Fruit fly (Drosophila melanogaster): ENCODE measurements around the gene Cp190.

Cp190 gene

DNA sequence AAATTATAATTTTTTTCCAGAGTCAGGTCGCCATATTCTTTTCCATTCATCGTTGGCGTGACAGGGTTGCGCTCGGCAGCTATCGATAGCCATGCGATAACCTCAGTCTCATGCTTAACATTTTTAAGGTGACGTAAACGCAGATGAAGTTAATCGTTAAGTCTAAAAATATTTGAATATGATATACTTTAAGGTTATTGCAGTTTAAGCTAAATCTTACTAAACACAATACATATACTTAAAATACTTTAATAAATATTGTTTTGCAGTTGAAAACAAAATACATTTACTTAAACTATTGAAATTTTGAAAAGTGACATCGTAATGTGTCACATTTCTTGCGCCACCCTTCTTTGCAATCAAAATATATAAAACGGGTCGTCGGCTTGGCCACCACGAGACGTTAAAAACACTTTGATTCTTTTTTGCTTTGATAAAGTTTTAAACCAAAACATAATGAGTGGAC, at the start of gene Cp190, which contains the start of gene CG4338:
Cp190 (minus strand) TSS at position 84 of the 466 bp plus-strand sequence.
CG4338 (plus strand) TSS at position 365 of the 466 bp plus-strand sequence.
- TF ChIP-seq CG17801 (GFP tag; optimal IDR thresholded peaks at IDR 0.05; ENCODE audit: partially characterized antibody): peak; percentile 99

DNA sequence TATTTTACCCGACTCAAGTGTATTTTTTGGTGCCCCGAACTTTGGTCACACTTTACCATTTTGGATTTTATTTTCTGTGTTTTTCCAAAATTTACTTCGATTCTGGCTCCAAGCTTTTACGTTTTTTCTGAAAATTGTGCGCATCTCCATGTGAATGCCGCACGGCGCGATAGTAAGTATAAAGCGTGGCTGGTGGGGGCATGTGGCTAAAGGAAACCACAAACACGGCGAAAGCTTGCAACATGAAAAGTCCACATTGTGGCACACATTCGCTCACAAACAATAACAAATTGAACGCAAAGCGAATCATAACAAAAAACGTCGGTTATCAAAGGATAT, 45.7 kb upstream of the Cp190 start, which contains the start of gene ear:
ear (plus strand) TSS at position 10 of the 339 bp plus-strand sequence.
- TF ChIP-seq CG17801 (GFP tag; optimal IDR thresholded peaks at IDR 0.05; ENCODE audit: partially characterized antibody): no peak

DNA sequence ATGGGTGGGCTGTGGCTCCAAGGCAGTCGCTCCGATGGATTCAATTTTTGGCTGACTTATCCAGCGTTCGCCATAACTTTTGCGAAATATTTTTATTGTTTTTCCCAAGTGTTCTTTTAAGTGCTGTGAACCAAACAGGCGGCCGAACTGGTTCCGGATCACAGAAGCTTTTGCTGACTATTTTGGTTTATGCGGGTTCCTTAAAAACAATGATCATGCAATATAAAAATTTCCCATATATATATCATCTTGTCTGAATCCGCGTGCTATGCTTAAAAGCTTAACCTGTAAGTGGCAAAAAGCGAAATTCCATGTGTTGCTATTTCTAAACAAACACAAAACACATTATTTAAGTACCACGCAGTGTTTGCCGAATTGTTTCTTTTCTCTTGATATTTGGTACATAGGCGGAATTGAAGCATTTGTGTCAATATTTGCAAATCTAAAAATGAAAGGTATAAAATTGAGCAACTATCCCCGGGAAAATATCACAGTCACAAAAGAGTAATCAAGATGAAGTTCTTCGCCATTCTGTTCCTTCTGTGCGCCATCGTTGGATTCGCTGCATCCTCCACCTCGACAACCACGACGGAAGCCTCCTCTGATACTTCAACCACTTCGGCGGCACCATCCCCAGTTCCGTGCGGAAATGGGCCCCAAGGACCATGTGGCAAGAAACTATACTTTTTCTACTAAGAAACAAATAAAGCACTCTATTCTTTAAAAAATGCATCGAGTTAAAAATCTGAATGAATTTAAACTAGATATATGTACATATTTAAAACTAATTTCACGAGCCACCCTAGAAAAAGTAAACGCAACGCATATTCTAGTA, 45.1 kb upstream of the Cp190 start, which contains the start of the genes CG6276 and CG44040:
CG6276 (minus strand) TSS at position 158 of the 835 bp plus-strand sequence.
CG44040 (plus strand) TSS at position 467 of the 835 bp plus-strand sequence.
- TF ChIP-seq CG17801 (GFP tag; optimal IDR thresholded peaks at IDR 0.05; ENCODE audit: partially characterized antibody): peak; percentile 4

DNA sequence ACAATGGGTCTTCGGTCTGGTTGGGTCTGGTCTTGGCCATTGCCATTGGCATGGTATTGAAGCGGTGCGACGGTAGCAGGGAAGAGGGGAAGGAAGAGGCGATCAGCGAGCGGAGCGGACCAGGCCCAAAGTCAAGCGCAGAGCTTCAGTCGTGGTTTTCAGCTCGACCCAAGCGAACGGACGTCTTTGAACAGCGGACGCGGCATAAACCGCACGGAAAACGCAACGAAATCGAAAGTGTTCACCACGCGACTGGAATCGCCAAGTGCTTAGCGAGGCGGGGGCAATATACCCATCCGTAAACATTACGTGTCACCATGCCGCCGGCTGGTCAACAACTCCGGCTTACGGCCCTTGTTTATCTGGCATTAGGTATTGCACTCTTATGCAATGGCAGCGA, 41.3 kb upstream of the Cp190 start, which contains the start of gene CG14866:
CG14866 (plus strand) TSS at position 146 of the 400 bp plus-strand sequence.
- no peak for TF ChIP-seq CG17801 (GFP tag; optimal IDR thresholded peaks at IDR 0.05; ENCODE audit: partially characterized antibody)

- TF ChIP-seq CG17801 (GFP tag; optimal IDR thresholded peaks at IDR 0.05; ENCODE audit: partially characterized antibody): no peak
Measured at dm6 chr3R:15313836-15314235, 38.8 kb upstream of the Cp190 start.

DNA sequence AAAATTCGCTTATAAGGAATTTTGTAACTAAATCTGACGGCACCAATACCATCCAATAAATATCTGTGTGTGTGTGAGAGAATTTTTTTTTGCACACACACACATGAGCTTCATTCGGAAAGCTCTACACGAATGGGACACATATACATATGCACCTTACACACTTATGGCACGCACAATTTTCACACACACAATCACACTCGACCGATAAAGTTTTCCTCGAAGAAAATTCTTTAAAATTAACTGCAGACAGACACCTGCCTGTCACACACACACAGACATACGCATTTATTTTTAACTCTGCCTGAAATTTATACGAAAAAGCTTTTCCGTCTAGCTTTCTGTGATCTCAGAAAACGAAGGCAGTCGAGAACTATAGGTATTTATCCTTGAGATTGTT, 35.7 kb upstream of the Cp190 start:
- no peak for TF ChIP-seq CG17801 (GFP tag; optimal IDR thresholded peaks at IDR 0.05; ENCODE audit: partially characterized antibody)

DNA sequence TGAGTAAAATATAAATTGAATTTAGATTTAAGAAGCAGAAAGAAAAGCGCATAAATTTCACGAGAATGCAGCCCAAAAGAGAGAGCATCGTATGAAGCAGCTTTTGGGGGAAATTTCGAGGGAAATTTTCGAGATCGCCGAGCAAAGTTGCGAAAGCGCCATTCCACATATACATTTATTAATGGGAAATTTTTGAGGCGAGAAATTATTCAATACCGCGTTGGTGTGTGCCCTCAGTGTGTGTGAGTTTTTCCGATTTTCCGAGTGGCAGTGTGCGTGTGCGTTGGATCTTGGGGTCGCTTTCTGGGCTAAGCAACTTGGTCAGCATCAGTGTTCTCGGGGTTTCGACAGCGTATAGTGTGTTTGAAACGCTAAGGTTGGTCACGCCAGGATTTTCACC, 34.9 kb upstream of the Cp190 start, which contains the start of gene Tm2:
Tm2 (plus strand) TSS at position 270 of the 400 bp plus-strand sequence.
- TF ChIP-seq CG17801 (GFP tag; optimal IDR thresholded peaks at IDR 0.05; ENCODE audit: partially characterized antibody): no peak

- TF ChIP-seq CG17801 (GFP tag; optimal IDR thresholded peaks at IDR 0.05; ENCODE audit: partially characterized antibody): no peak
Measured at dm6 chr3R:15305246-15305645, 30.2 kb upstream of the Cp190 start.

DNA sequence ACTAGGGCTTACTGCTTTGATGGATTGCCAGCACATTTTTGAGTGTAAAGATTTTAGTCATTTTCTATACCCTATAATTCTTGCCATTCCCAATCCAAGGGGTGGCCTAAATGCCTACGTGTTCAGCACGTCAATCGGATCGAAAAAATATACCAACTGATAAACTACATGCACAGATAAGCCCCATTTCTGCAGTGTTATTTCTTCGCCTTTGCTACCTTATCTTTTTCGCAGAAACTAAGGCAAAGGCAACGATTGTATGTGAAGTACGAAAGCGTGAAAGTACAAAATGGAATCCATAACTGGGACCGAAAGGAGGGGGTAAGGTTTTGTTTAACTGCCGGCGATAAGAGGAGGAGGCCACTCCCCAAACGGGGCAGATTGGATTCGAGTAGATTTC, 22.9 kb upstream of the Cp190 start:
- no peak for TF ChIP-seq CG17801 (GFP tag; optimal IDR thresholded peaks at IDR 0.05; ENCODE audit: partially characterized antibody)

DNA sequence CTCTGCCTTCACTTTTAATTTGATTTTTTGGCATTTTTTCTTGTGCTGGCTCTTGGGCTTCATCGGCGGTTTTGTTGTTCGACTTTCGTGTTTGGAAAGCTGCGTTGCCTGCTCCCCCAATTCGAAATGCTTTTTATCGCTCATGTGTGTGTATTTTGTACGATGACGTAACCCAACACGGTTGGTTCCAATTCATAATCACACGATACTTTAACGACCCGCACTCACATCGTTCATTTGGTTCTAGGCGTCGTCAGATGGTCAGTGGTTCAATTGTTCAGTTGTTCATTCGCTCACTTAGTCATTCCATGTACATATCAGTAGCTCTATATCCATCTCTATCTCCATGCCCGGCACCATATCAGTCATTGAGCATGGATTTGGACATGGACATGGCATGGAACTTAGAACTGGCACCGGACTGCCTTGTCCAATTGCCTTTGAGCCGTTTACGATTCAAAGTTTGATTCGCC, 18.9 kb upstream of the Cp190 start:
- no peak for TF ChIP-seq CG17801 (GFP tag; optimal IDR thresholded peaks at IDR 0.05; ENCODE audit: partially characterized antibody)

DNA sequence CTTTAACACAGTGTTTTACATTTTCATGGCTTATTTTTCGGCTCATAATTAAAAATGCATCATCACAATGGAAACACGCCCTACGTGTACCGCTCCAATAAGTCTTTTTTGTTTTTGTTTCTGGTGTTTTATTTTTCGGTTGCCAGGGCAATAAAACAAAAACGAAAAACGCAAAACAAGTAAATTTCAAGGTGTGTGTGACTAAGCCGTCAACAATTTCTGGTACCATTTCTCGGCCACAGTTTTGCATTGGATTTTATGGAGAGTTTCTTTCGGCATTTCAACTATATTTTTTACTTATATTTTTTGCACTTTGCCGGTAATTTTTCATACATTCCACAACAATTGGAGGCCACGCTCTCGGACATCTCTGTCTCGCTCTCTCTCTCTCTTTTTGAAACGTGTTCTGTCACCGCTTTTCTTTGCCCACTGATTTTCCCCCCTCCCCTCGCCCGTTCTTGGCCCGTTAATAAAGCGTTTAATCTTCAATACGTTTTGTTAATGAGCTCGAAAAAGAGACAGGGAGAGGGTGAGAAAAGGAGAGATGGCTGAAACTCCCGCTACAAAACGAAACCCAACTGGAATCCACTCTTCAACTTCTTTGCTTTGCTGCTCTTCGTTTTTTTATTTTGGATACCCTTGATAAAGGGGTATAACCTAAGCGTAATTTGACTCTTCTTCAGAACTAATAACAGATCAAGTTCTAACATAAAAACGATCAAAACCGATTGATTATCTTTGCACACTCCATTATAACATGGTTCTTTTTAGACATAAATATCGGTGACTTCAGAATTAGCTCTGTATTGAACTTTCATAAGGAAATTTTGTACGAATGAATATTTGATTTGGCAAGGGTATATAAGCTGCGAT, 18.2 kb upstream of the Cp190 start:
- TF ChIP-seq CG17801 (GFP tag; optimal IDR thresholded peaks at IDR 0.05; ENCODE audit: partially characterized antibody): peak; percentile 98

DNA sequence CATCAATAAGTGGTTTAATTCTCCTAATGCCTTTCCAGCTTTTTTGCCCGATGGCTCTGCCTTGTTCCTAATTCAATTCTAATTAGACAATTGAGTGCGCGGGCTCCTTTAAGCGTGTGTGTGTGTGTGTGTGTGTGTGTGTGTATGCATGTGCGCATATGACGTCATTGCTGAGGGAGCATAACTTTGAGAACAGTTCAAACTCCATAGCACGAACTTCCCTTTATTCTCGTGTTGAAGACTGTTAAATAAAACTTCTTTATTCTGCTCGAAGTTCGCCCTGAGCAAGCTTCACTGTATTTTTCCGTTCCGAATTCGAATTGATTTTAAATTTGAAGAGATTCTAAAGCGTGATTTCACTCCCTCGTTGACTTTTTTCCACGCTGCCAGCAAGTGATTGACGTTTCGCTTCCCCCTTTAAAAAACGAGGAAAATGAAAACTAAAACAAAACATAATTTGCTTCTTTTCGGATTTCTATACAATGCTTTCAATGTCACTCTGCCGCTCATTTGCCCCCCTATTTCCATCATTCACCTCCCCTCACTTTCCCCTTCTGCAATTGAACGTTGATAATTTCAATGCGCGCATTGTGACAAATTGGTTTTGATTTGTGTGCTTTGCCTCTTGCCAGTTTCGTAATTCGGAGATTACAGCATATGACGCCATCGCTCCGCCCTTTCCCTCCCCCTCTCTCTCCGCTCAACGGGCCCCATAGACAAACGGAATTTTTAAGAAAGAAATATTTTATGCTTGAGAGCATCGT, 17.4 kb upstream of the Cp190 start:
- no peak for TF ChIP-seq CG17801 (GFP tag; optimal IDR thresholded peaks at IDR 0.05; ENCODE audit: partially characterized antibody)

DNA sequence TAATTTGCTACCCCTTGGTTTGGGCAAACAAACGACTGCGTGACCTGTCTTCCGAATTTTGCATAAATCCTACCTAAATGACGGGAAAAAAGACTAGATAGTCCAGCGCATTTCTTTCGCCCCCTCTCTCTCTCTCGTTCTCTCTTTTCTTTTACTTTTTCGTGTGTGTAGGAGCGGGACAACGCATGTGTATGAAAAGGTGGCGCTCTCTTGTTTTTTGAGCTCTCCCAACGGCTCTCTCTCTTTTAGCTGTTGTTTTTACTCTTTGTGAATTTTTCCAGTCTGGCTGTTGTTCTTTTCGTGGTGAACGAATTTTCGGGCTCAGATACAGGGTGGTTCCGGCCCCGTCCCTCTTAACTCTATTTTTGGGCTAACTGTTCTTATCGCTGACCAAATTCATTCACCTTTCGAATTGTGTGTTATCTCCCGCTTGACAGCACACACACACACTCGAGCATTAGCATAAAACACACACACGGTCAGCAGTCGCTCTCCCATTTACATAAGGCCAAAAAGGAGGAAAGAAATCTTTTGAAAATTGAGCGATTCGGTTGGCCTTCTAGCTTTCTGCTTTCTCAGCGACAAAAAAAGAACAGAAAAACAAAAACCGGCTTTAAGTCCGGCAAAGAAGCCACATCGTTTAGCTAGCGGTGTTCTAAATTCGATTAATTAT, 16.6 kb upstream of the Cp190 start:
- no peak for TF ChIP-seq CG17801 (GFP tag; optimal IDR thresholded peaks at IDR 0.05; ENCODE audit: partially characterized antibody)

dm6 chr3R:15290642-15291118, 15.6 kb upstream of the Cp190 start, which contains the start of gene CG45218:
Gene CG45218, minus strand, starts transcription at chr3R:15290799.
- peak; percentile 68 for TF ChIP-seq CG17801 (GFP tag; optimal IDR thresholded peaks at IDR 0.05; ENCODE audit: partially characterized antibody)
